Worm (Caenorhabditis elegans) whole organism, late embryonic: Measurements from ENCODE around the gene F21D9.3.

ENCODE experiments used
- C08G9.2 ChIP-seq: sonication (generic microtip); optimal IDR thresholded peaks from 2 replicates; lab custom pipeline; 2016; ENCODE audit warnings: mild to moderate bottlenecking, missing genetic modification characterization, moderate library complexity, missing compliant biosample characterization
- ceh-45 ChIP-seq: fragments of 200-800 bp; sonication (Bioruptor generic); IDR thresholded peaks from 2 replicates; pipeline ENCODE4 v1.3.6; 2022; ENCODE audit warnings: missing genetic modification reagents, missing genetic modification characterization, missing compliant biosample characterization
- gmeb-2 ChIP-seq: sonication (generic microtip); optimal IDR thresholded peaks from 2 replicates; lab custom pipeline; 2016; ENCODE audit warnings: missing genetic modification characterization, inconsistent platforms, missing compliant biosample characterization
- hlh-30 ChIP-seq: sonication (generic microtip); optimal IDR thresholded peaks from 2 replicates; lab custom pipeline; 2017; ENCODE audit warnings: antibody characterized with exemption, missing genetic modification characterization, missing compliant biosample characterization; ENCODE audit not compliant: insufficient read depth
- hlh-6 ChIP-seq: sonication (generic microtip); optimal IDR thresholded peaks from 2 replicates; lab custom pipeline; 2016; ENCODE audit warnings: missing genotype, missing genetic modification characterization, missing compliant biosample characterization
- lin-11 ChIP-seq: fragments of 200-800 bp; sonication (Bioruptor generic); optimal IDR thresholded peaks from 2 replicates; lab custom pipeline; 2018; ENCODE audit warnings: mild to moderate bottlenecking, missing genetic modification characterization, missing compliant biosample characterization
- nfya-1 ChIP-seq: sonication (generic microtip); optimal IDR thresholded peaks from 2 replicates; lab custom pipeline; 2017; ENCODE audit warnings: missing genetic modification characterization, mild to moderate bottlenecking, missing compliant biosample characterization, antibody characterized with exemption, moderate library complexity
- pat-9 ChIP-seq: fragments of 200-800 bp; sonication (Bioruptor generic); optimal IDR thresholded peaks from 2 replicates; lab custom pipeline; 2018; ENCODE audit warnings: mild to moderate bottlenecking, missing genetic modification characterization, moderate library complexity, missing compliant biosample characterization
- tbx-2 ChIP-seq: sonication (generic microtip); optimal IDR thresholded peaks from 2 replicates; lab custom pipeline; 2016; ENCODE audit warnings: missing genetic modification characterization, missing compliant biosample characterization

- TF ChIP-seq pat-9: no peak
- no peak for TF ChIP-seq tbx-2
- TF ChIP-seq nfya-1: no peak
- no peak for TF ChIP-seq lin-11 (tag; lab: Kevin White, UChicago)
- TF ChIP-seq hlh-30 (tag; lab: Kevin White, UChicago): no peak
- no peak for TF ChIP-seq hlh-6 (tag; lab: Kevin White, UChicago)
- no peak for TF ChIP-seq ceh-45
- no peak for TF ChIP-seq gmeb-2
- no peak for TF ChIP-seq C08G9.2 (tag; lab: Kevin White, UChicago)
Observed at ce11 chrV:19301934-19302333, 44.4 kb upstream of the F21D9.3 start, which contains the start of gene fbxb-62.
